Fruit fly (Drosophila melanogaster) whole organism, embryonic: ENCODE data around the gene Tim17a2.

Source experiments
- Ada2b ChIP-seq: fragments of 200-800 bp; sonication (Bioruptor generic); IDR thresholded peaks from 2 replicates; pipeline ENCODE4 v1.3.6; 2022; ENCODE audit warnings: missing biosample characterization, missing genetic modification characterization
- BtbVII ChIP-seq: fragments of 200-800 bp; sonication (Bioruptor generic); optimal IDR thresholded peaks from 3 replicates; lab custom pipeline; 2017; ENCODE audit warnings: missing biosample characterization, mild to moderate bottlenecking, missing genetic modification characterization
- CG1024 ChIP-seq: fragments of 200-800 bp; sonication (Bioruptor generic); IDR thresholded peaks from 2 replicates; pipeline ENCODE4 v1.3.6; 2022; ENCODE audit warnings: missing biosample characterization, missing genetic modification characterization
- CG10274 ChIP-seq: fragments of 200-800 bp; sonication (Bioruptor generic); optimal IDR thresholded peaks from 3 replicates; lab custom pipeline; 2017; ENCODE audit warnings: missing biosample characterization, mild to moderate bottlenecking, missing genetic modification characterization
- CG10321 ChIP-seq: fragments of 200-800 bp; sonication (Bioruptor generic); IDR thresholded peaks from 2 replicates; pipeline ENCODE4 v1.3.6; 2022; ENCODE audit warnings: missing biosample characterization, missing genetic modification characterization
- CG10431 ChIP-seq: fragments of 200-800 bp; sonication (Bioruptor generic); optimal IDR thresholded peaks from 3 replicates; lab custom pipeline; 2018; ENCODE audit warnings: missing biosample characterization, mild to moderate bottlenecking, missing genetic modification characterization
- CG11456 ChIP-seq: fragments of 200-800 bp; sonication (Bioruptor generic); IDR thresholded peaks from 3 replicates; pipeline ENCODE4 v1.3.6; 2022; ENCODE audit warnings: missing biosample characterization, missing genetic modification characterization
- CG11560 ChIP-seq: fragments of 200-800 bp; sonication (Bioruptor generic); IDR thresholded peaks from 3 replicates; pipeline ENCODE4 v1.3.6; 2022; ENCODE audit warnings: missing biosample characterization, missing genetic modification characterization
- CG12104 ChIP-seq: fragments of 200-800 bp; sonication (Bioruptor generic); optimal IDR thresholded peaks from 3 replicates; lab custom pipeline; 2016; ENCODE audit warnings: missing biosample characterization, missing genetic modification characterization
- CG13287 ChIP-seq: fragments of 200-800 bp; sonication (Bioruptor generic); IDR thresholded peaks from 2 replicates; pipeline ENCODE4 v1.3.6; 2022; ENCODE audit warnings: missing biosample characterization, missing genetic modification characterization; ENCODE audit not compliant: partially characterized antibody
- CG14014 ChIP-seq: fragments of 200-800 bp; sonication (Bioruptor generic); IDR thresholded peaks from 2 replicates; pipeline ENCODE4 v1.3.6; 2022; ENCODE audit warnings: missing biosample characterization, missing genetic modification characterization
- CG15011 ChIP-seq: fragments of 200-800 bp; sonication (Bioruptor generic); optimal IDR thresholded peaks from 3 replicates; lab custom pipeline; 2018; ENCODE audit warnings: missing biosample characterization, mild to moderate bottlenecking, missing genetic modification characterization
- CG15269 ChIP-seq: fragments of 200-800 bp; sonication (Bioruptor generic); optimal IDR thresholded peaks from 2 replicates; lab custom pipeline; 2018; ENCODE audit warnings: missing biosample characterization, mild to moderate bottlenecking, missing genetic modification characterization, moderate library complexity
- CG16815 ChIP-seq: fragments of 200-800 bp; sonication (Bioruptor generic); optimal IDR thresholded peaks from 3 replicates; lab custom pipeline; 2017; ENCODE audit warnings: missing biosample characterization, mild to moderate bottlenecking, missing genetic modification characterization
- CG17912 ChIP-seq: fragments of 200-800 bp; sonication (Bioruptor generic); optimal IDR thresholded peaks from 2 replicates; lab custom pipeline; 2018; ENCODE audit warnings: missing biosample characterization, mild to moderate bottlenecking, missing genetic modification characterization
- CG18262 ChIP-seq: fragments of 200-800 bp; optimal IDR thresholded peaks from 3 replicates; lab custom pipeline; 2019; ENCODE audit warnings: missing biosample characterization, mild to moderate bottlenecking, missing genetic modification characterization, moderate library complexity
- CG2678 ChIP-seq: fragments of 200-800 bp; sonication (Bioruptor generic); optimal IDR thresholded peaks from 3 replicates; lab custom pipeline; 2019; ENCODE audit warnings: missing biosample characterization, mild to moderate bottlenecking, missing genetic modification characterization, moderate library complexity
- CG3407 ChIP-seq: fragments of 200-800 bp; sonication (Bioruptor generic); optimal IDR thresholded peaks from 2 replicates; lab custom pipeline; 2018; ENCODE audit warnings: missing biosample characterization, mild to moderate bottlenecking, missing genetic modification characterization
- CG34422 ChIP-seq: fragments of 200-800 bp; sonication (Bioruptor generic); IDR thresholded peaks from 3 replicates; pipeline ENCODE4 v1.3.6; 2022; ENCODE audit warnings: missing biosample characterization, missing genetic modification characterization
- CG4820 ChIP-seq: fragments of 200-800 bp; sonication (Bioruptor generic); optimal IDR thresholded peaks from 3 replicates; lab custom pipeline; 2016; ENCODE audit warnings: missing biosample characterization, missing genetic modification characterization
- CG5245 ChIP-seq: fragments of 200-800 bp; sonication (Bioruptor generic); optimal IDR thresholded peaks from 3 replicates; lab custom pipeline; 2016; ENCODE audit warnings: missing biosample characterization, missing genetic modification characterization
- CG6175 ChIP-seq: fragments of 200-800 bp; sonication (Bioruptor generic); IDR thresholded peaks from 3 replicates; pipeline ENCODE4 v1.3.6; 2022; ENCODE audit warnings: missing biosample characterization, missing genetic modification characterization
- CG6683 ChIP-seq: fragments of 200-800 bp; sonication (Bioruptor generic); optimal IDR thresholded peaks from 2 replicates; lab custom pipeline; 2017; ENCODE audit warnings: missing biosample characterization, mild to moderate bottlenecking, missing genetic modification characterization, missing genetic modification reagents
- CG7357 ChIP-seq: fragments of 200-800 bp; sonication (Bioruptor generic); IDR thresholded peaks from 3 replicates; pipeline ENCODE4 v1.3.6; 2022; ENCODE audit warnings: missing biosample characterization, missing genetic modification characterization
- CG8359 ChIP-seq: fragments of 200-800 bp; sonication (Bioruptor generic); optimal IDR thresholded peaks from 2 replicates; lab custom pipeline; 2017; ENCODE audit warnings: missing biosample characterization, mild to moderate bottlenecking, missing genetic modification characterization, borderline replicate concordance
- Chrac-16 ChIP-seq: fragments of 200-800 bp; sonication (Bioruptor generic); optimal IDR thresholded peaks from 3 replicates; lab custom pipeline; 2016; ENCODE audit warnings: missing biosample characterization, missing genetic modification characterization
- Fer1 ChIP-seq: fragments of 200-800 bp; sonication (Bioruptor generic); optimal IDR thresholded peaks from 2 replicates; lab custom pipeline; 2017; ENCODE audit warnings: missing biosample characterization, mild to moderate bottlenecking, missing genetic modification characterization
- HLH54F ChIP-seq: fragments of 200-800 bp; sonication (Bioruptor generic); optimal IDR thresholded peaks from 3 replicates; lab custom pipeline; 2016; ENCODE audit warnings: missing biosample characterization, missing genetic modification characterization
- NC2β ChIP-seq: fragments of 200-800 bp; sonication (Bioruptor generic); optimal IDR thresholded peaks from 2 replicates; lab custom pipeline; 2016; ENCODE audit warnings: missing biosample characterization, missing genetic modification characterization
- Pdp1 ChIP-seq, 2 experiments: fragments of 200-800 bp; sonication (Bioruptor generic); optimal IDR thresholded peaks; 3 replicates each; lab custom pipeline; 2016; ENCODE audit warnings: missing biosample characterization in 2 of 2, missing genetic modification characterization in 2 of 2, mild to moderate bottlenecking in 1 of 2, moderate library complexity in 1 of 2
- Trl ChIP-seq, 3 experiments: fragments of >200 bp in 2 of 3; fragments of 200-800 bp in 1 of 3; sonication (Bioruptor generic) in 1 of 3; optimal IDR thresholded peaks; 2 replicates in 1 of 3; 3 replicates in 2 of 3; lab custom pipeline; 2016 to 2017; ENCODE audit warnings: missing biosample characterization in 1 of 3, missing genetic modification characterization in 1 of 3
- Usf ChIP-seq: fragments of 200-800 bp; sonication (Bioruptor generic); optimal IDR thresholded peaks from 2 replicates; lab custom pipeline; 2017; ENCODE audit warnings: missing genotype, missing biosample characterization, missing genetic modification characterization
- Xbp1 ChIP-seq: fragments of 200-800 bp; sonication (Bioruptor generic); optimal IDR thresholded peaks from 3 replicates; lab custom pipeline; 2016; ENCODE audit warnings: missing biosample characterization, mild to moderate bottlenecking, missing genetic modification characterization
- bbx ChIP-seq: fragments of 200-800 bp; sonication (Bioruptor generic); IDR thresholded peaks from 2 replicates; pipeline ENCODE4 v1.3.6; 2022; ENCODE audit warnings: missing biosample characterization, missing genetic modification characterization; ENCODE audit not compliant: partially characterized antibody
- btn ChIP-seq: fragments of 200-800 bp; sonication (Bioruptor generic); optimal IDR thresholded peaks from 2 replicates; lab custom pipeline; 2016; ENCODE audit warnings: missing biosample characterization, missing genetic modification characterization
- caup ChIP-seq: fragments of 200-800 bp; sonication (Bioruptor generic); optimal IDR thresholded peaks from 3 replicates; lab custom pipeline; 2017; ENCODE audit warnings: missing biosample characterization, mild to moderate bottlenecking, missing genetic modification characterization, moderate library complexity; ENCODE audit not compliant: severe bottlenecking
- dimm ChIP-seq: fragments of 200-800 bp; sonication (Bioruptor generic); IDR thresholded peaks from 2 replicates; pipeline ENCODE4 v1.3.6; 2022; ENCODE audit warnings: missing biosample characterization, missing genetic modification characterization
- disco-r ChIP-seq: fragments of 200-800 bp; sonication (Bioruptor generic); optimal IDR thresholded peaks from 2 replicates; lab custom pipeline; 2016; ENCODE audit warnings: missing biosample characterization, missing genetic modification characterization
- fd3F ChIP-seq: fragments of 200-800 bp; sonication (Bioruptor generic); optimal IDR thresholded peaks from 2 replicates; lab custom pipeline; 2018; ENCODE audit warnings: missing biosample characterization, mild to moderate bottlenecking, missing genetic modification characterization, moderate library complexity
- fru ChIP-seq: fragments of >200 bp; optimal IDR thresholded peaks from 2 replicates; lab custom pipeline; 2017
- gsb ChIP-seq: fragments of 200-800 bp; sonication (Bioruptor generic); IDR thresholded peaks from 2 replicates; pipeline ENCODE4 v1.3.6; 2022; ENCODE audit warnings: missing biosample characterization, missing genetic modification characterization
- gt ChIP-seq: fragments of 200-800 bp; sonication (Bioruptor generic); IDR thresholded peaks from 2 replicates; pipeline ENCODE4 v1.3.6; 2022; ENCODE audit warnings: missing biosample characterization, missing genetic modification characterization
- ham ChIP-seq: fragments of 200-800 bp; sonication (Bioruptor generic); IDR thresholded peaks from 2 replicates; pipeline ENCODE4 v1.3.6; 2022; ENCODE audit warnings: missing biosample characterization, missing genetic modification characterization
- lilli ChIP-seq: fragments of 200-800 bp; sonication (Bioruptor generic); optimal IDR thresholded peaks from 3 replicates; lab custom pipeline; 2016; ENCODE audit warnings: missing biosample characterization, missing genetic modification characterization
- lov ChIP-seq, 2 experiments: fragments of 200-800 bp in 1 of 2; fragments of >200 bp in 1 of 2; sonication (Bioruptor generic) in 1 of 2; IDR thresholded peaks in 1 of 2; optimal IDR thresholded peaks in 1 of 2; 2 replicates in 1 of 2; 3 replicates in 1 of 2; pipeline versions ENCODE4 v1.3.6 to Lab custom; 2017 to 2022; ENCODE audit warnings: missing biosample characterization in 1 of 2, missing genetic modification characterization in 1 of 2
- oc ChIP-seq: fragments of 200-800 bp; sonication (Bioruptor generic); optimal IDR thresholded peaks from 2 replicates; lab custom pipeline; 2018; ENCODE audit warnings: missing biosample characterization, mild to moderate bottlenecking, missing genetic modification characterization, moderate library complexity
- onecut ChIP-seq: fragments of 200-800 bp; sonication (Bioruptor generic); IDR thresholded peaks from 2 replicates; pipeline ENCODE4 v1.3.6; 2022; ENCODE audit warnings: missing biosample characterization, missing genetic modification characterization
- p53 ChIP-seq: fragments of 200-800 bp; sonication (Bioruptor generic); optimal IDR thresholded peaks from 2 replicates; lab custom pipeline; 2016; ENCODE audit warnings: missing biosample characterization, missing genetic modification characterization
- peb ChIP-seq: fragments of 200-800 bp; sonication (Bioruptor generic); IDR thresholded peaks from 2 replicates; pipeline ENCODE4 v1.3.6; 2022; ENCODE audit warnings: missing biosample characterization, missing genetic modification characterization
- twi ChIP-seq: fragments of 200-800 bp; optimal IDR thresholded peaks from 2 replicates; lab custom pipeline; 2019; ENCODE audit warnings: missing biosample characterization, mild to moderate bottlenecking, missing genetic modification characterization, moderate library complexity

Tim17a2 gene

dm6 chr3R:5251243-5251865 lies 11.1 kb downstream of the Tim17a2 start, which contains the start of gene CtsF (continued):
- TF ChIP-seq HLH54F (GFP tag; lab: Kevin White, UChicago) (peak; percentile 13), p53 (GFP tag; lab: Kevin White, UChicago) (peak; percentile 0), gt (GFP tag; lab: Robert Waterston, UW) (no peak), disco-r (GFP tag; lab: Kevin White, UChicago) (peak; percentile 4), CG11456 (no peak; the same call in 2 of the 3 replicates), CG15269 (no peak), CG15011 (no peak), CG10321 (GFP tag; lab: Robert Waterston, UW) (peak; percentile 62), CG18262 (tag; lab: Kevin White, UChicago) (no peak), Chrac-16 (GFP tag; lab: Kevin White, UChicago) (no peak), CG8359 (GFP tag; lab: Kevin White, UChicago) (no peak), lov (optimal IDR thresholded peaks at IDR 0.05; lab: Kevin White, UChicago) (no peak), lov (GFP tag; IDR thresholded peaks at IDR 0.05; lab: Robert Waterston, UW) (0 out of 3 replicates have a peak, but pooled peaks have one; percentile 21), CG2678 (peak; percentile 3), CG5245 (no peak), gsb (GFP tag; lab: Robert Waterston, UW) (no peak), CG10431 (GFP tag; lab: Kevin White, UChicago) (no peak), CG7357 (no peak), peb (no peak), bbx (peak; percentile 99), CG3407 (GFP tag; lab: Kevin White, UChicago) (no peak), Pdp1 (GFP tag; optimal IDR thresholded peaks at IDR 0.05; lab: Kevin White, UChicago) (no peak), caup (peak; percentile 15), fd3F (GFP tag; lab: Kevin White, UChicago) (no peak), CG6175 (peak; percentile 75; the same call in 1 of the 3 replicates), Usf (GFP tag; lab: Kevin White, UChicago) (no peak), CG14014 (no peak), CG1024 (GFP tag; lab: Robert Waterston, UW) (no peak), CG17912 (GFP tag; lab: Kevin White, UChicago) (no peak), CG12104 (GFP tag; lab: Kevin White, UChicago) (no peak), CG16815 (no peak), Ada2b (GFP tag; lab: Robert Waterston, UW) (no peak), fru (lab: Kevin White, UChicago) (no peak), ham (GFP tag; lab: Robert Waterston, UW) (no peak), onecut (no peak; the same call in 1 of the 2 replicates), dimm (no peak), lilli (GFP tag; lab: Kevin White, UChicago) (peak; percentile 24), CG4820 (GFP tag; lab: Kevin White, UChicago) (no peak), Fer1 (GFP tag; lab: Kevin White, UChicago) (peak; percentile 68), twi (tag; lab: Kevin White, UChicago) (no peak), CG11560 (tag; lab: Robert Waterston, UW) (no peak), NC2β (GFP tag; lab: Kevin White, UChicago) (no peak), btn (GFP tag; lab: Kevin White, UChicago) (no peak), CG13287 (peak; percentile 99), CG6683 (GFP tag; lab: Kevin White, UChicago) (peak; percentile 15), Xbp1 (peak; percentile 12), BtbVII (GFP tag; lab: Kevin White, UChicago) (no peak), CG10274 (GFP tag; lab: Kevin White, UChicago) (no peak), oc (tag; lab: Kevin White, UChicago) (no peak), CG34422 (peak; percentile 85; the same call in 1 of the 3 replicates), Trl (optimal IDR thresholded peaks at IDR 0.05; lab: Kevin White, UChicago) (peak in 1 of 2 experiments; percentile 37), Trl (GFP tag; optimal IDR thresholded peaks at IDR 0.05; lab: Kevin White, UChicago) (no peak)
